Worm (Caenorhabditis elegans): Measurements from ENCODE around the gene efl-1.
A peak's percentile ranks its signal among the peaks of the same experiment; 100 is the strongest.

Gene efl-1

ce11 chrV:17014050-17014449, 48.6 kb upstream of the efl-1 start, which contains the start of gene clc-13:
TSS of gene clc-13 (plus strand) at chrV:17014408.
- TF ChIP-seq mab-5 (tag; optimal IDR thresholded peaks at IDR 0.05) = no peak
- peak; percentile 81 for TF ChIP-seq fos-1 (tag; optimal IDR thresholded peaks at IDR 0.05)
- peak; percentile 5 for TF ChIP-seq gmeb-1 (tag; optimal IDR thresholded peaks at IDR 0.05)
- TF ChIP-seq sma-9 (GFP tag; optimal IDR thresholded peaks at IDR 0.05) = peak; percentile 80
- TF ChIP-seq sma-9 (tag; optimal IDR thresholded peaks at IDR 0.05) = no peak

ce11 chrV:17013232-17013631, 47.8 kb upstream of the efl-1 start, which contains the start of gene clec-241:
TSS of gene clec-241 (minus strand) at chrV:17013332.
- no peak for TF ChIP-seq zag-1 (tag; optimal IDR thresholded peaks at IDR 0.05)
- TF ChIP-seq nhr-11 (tag; optimal IDR thresholded peaks at IDR 0.05) = no peak
- TF ChIP-seq unc-62 (GFP tag; optimal IDR thresholded peaks at IDR 0.05) = no peak

- TF ChIP-seq fos-1 (tag; optimal IDR thresholded peaks at IDR 0.05) (peak; percentile 49), ceh-16 (tag; optimal IDR thresholded peaks at IDR 0.05) (no peak)
Measured at ce11 chrV:17009342-17010064, 44.0 kb upstream of the efl-1 start, which contains the start of the genes clc-12 and clec-240. TSS of gene clc-12 (minus strand) at chrV:17009388. TSS of gene clec-240 (plus strand) at chrV:17010014.

- TF ChIP-seq nhr-10 (tag; optimal IDR thresholded peaks at IDR 0.05) (no peak), nhr-6 (tag; optimal IDR thresholded peaks at IDR 0.05) (no peak), mbf-1 (tag; optimal IDR thresholded peaks at IDR 0.05) (no peak), sma-9 (GFP tag; optimal IDR thresholded peaks at IDR 0.05) (no peak), sma-9 (tag; optimal IDR thresholded peaks at IDR 0.05) (no peak), nhr-21 (tag; optimal IDR thresholded peaks at IDR 0.05) (no peak), sma-3 (GFP tag; optimal IDR thresholded peaks at IDR 0.05) (no peak), nhr-77 (tag; optimal IDR thresholded peaks at IDR 0.05) (no peak), unc-62 (GFP tag; optimal IDR thresholded peaks at IDR 0.05) (no peak), peb-1 (tag; optimal IDR thresholded peaks at IDR 0.05) (no peak), nhr-237 (tag; optimal IDR thresholded peaks at IDR 0.05) (no peak), C34F6.9 (tag; optimal IDR thresholded peaks at IDR 0.05) (no peak), R02D3.7 (tag; optimal IDR thresholded peaks at IDR 0.05) (no peak), ama-1 (optimal IDR thresholded peaks at IDR 0.05) (no peak), lin-13 (GFP tag; optimal IDR thresholded peaks at IDR 0.05) (no peak), dmd-4 (tag; optimal IDR thresholded peaks at IDR 0.05) (no peak), lin-11 (tag; optimal IDR thresholded peaks at IDR 0.05) (no peak), nhr-25 (tag; optimal IDR thresholded peaks at IDR 0.05) (no peak), lin-39 (tag; optimal IDR thresholded peaks at IDR 0.05) (no peak), alr-1 (tag; optimal IDR thresholded peaks at IDR 0.05) (no peak), F13H6.1 (tag; optimal IDR thresholded peaks at IDR 0.05) (no peak)
Measured at ce11 chrV:17008302-17008701, 42.8 kb upstream of the efl-1 start, which contains the start of gene sri-69. TSS of gene sri-69 (minus strand) at chrV:17008402.

- TF ChIP-seq skn-1 (tag; optimal IDR thresholded peaks at IDR 0.05) (no peak), mab-5 (tag; optimal IDR thresholded peaks at IDR 0.05) (no peak), fos-1 (tag; optimal IDR thresholded peaks at IDR 0.05) (no peak), nhr-21 (tag; optimal IDR thresholded peaks at IDR 0.05) (no peak), nhr-6 (tag; optimal IDR thresholded peaks at IDR 0.05) (no peak)
Measured at ce11 chrV:17005189-17005588, 39.7 kb upstream of the efl-1 start, which contains the start of gene srh-131. TSS of gene srh-131 (plus strand) at chrV:17005489.

ce11 chrV:17001167-17001566, 35.7 kb upstream of the efl-1 start, which contains the start of gene sri-9:
TSS of gene sri-9 (plus strand) at chrV:17001467.
- no peak for TF ChIP-seq ZK546.5 (tag; optimal IDR thresholded peaks at IDR 0.05)
- TF ChIP-seq sem-4 (tag; optimal IDR thresholded peaks at IDR 0.05) = no peak

ce11 chrV:17000635-17001034, 35.2 kb upstream of the efl-1 start:
- TF ChIP-seq ceh-82 (tag; optimal IDR thresholded peaks at IDR 0.05) = no peak
- no peak for TF ChIP-seq nhr-21 (tag; optimal IDR thresholded peaks at IDR 0.05)
- no peak for TF ChIP-seq crh-2 (tag; optimal IDR thresholded peaks at IDR 0.05)
- no peak for TF ChIP-seq mbf-1 (tag; optimal IDR thresholded peaks at IDR 0.05)
- TF ChIP-seq ztf-1 (GFP tag; conservative IDR thresholded peaks at IDR 0.05) = no peak
